Fruit fly (Drosophila melanogaster): ENCODE results near the gene bmm.

Gene bmm

DNA sequence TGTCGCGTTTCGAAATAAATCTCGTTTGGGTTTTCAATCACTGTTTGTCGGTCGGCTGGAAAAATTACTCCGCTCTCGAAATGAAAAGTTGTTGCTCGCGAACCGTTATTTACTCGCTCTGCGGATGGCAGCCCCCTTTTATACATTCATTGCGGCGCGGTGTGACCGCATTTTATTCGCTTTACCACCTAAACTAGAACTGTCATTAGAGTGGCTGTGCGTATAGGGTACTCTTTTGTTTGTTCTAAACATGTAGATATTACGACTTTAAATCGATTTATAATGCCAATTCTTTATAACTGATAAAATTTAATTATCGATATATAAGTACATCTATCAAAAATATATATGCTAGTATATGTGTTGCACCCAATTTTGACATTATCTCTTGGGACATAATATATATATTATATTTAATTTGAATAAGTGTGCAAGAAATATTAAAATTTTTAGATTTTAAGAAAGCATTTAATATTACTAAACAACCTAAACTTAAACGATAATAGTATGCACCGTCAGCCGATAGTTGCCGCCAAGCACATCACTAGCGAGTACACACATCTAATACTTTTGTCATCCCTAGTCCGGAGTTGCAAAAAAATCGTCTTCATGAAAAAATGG, at the start of gene bmm, which contains the start of gene Tdrd3:
Gene bmm (minus strand): TSS at position 183 of the 621 bp plus-strand sequence.
Gene Tdrd3 (plus strand): TSS at position 562 of the 621 bp plus-strand sequence.
- TF ChIP-seq Snoo (tag; optimal IDR thresholded peaks at IDR 0.05) = peak; percentile 66
- TF ChIP-seq fd96Ca (GFP tag; IDR thresholded peaks at IDR 0.05) = peak; percentile 67; the same call in 2 of the 3 replicates
- peak; percentile 66 for TF ChIP-seq CG34367 (tag; optimal IDR thresholded peaks at IDR 0.05)
- TF ChIP-seq CG8301 (tag; optimal IDR thresholded peaks at IDR 0.05) = peak; percentile 48
- TF ChIP-seq Ets98B (GFP tag; IDR thresholded peaks at IDR 0.05) = peak; percentile 62
- TF ChIP-seq CG9948 (tag; optimal IDR thresholded peaks at IDR 0.05) = peak; percentile 82
- TF ChIP-seq CG10348 (GFP tag; IDR thresholded peaks at IDR 0.05) = no peak
- peak; percentile 84 for TF ChIP-seq CG15710 (tag; optimal IDR thresholded peaks at IDR 0.05)
- TF ChIP-seq CG14655 (GFP tag; optimal IDR thresholded peaks at IDR 0.05) = peak; percentile 77
- peak; percentile 56 for TF ChIP-seq CG32121 (GFP tag; IDR thresholded peaks at IDR 0.05)
- no peak for TF ChIP-seq gl (tag; optimal IDR thresholded peaks at IDR 0.05)
- TF ChIP-seq CG17806 (tag; optimal IDR thresholded peaks at IDR 0.05) = peak; percentile 77
- TF ChIP-seq rn (GFP tag; IDR thresholded peaks at IDR 0.05) = peak; percentile 51; the same call in 1 of the 2 replicates
- TF ChIP-seq Pif1B (GFP tag; optimal IDR thresholded peaks at IDR 0.05) = peak; percentile 51
- TF ChIP-seq CG4496 (GFP tag; IDR thresholded peaks at IDR 0.05) = peak; percentile 65; the same call in 1 of the 3 replicates
- TF ChIP-seq CG8159 (tag; optimal IDR thresholded peaks at IDR 0.05) = peak; percentile 98
- TF ChIP-seq EcR (GFP tag; optimal IDR thresholded peaks at IDR 0.05) = no peak
- TF ChIP-seq CG12605 (GFP tag; IDR thresholded peaks at IDR 0.05) = peak; percentile 6; the same call in 1 of the 2 replicates
- TF ChIP-seq D1 (tag; optimal IDR thresholded peaks at IDR 0.05) = no peak
- TF ChIP-seq CG13204 (GFP tag; optimal IDR thresholded peaks at IDR 0.05) = no peak
- peak; percentile 69 for TF ChIP-seq Pif1A (GFP tag; optimal IDR thresholded peaks at IDR 0.05)

DNA sequence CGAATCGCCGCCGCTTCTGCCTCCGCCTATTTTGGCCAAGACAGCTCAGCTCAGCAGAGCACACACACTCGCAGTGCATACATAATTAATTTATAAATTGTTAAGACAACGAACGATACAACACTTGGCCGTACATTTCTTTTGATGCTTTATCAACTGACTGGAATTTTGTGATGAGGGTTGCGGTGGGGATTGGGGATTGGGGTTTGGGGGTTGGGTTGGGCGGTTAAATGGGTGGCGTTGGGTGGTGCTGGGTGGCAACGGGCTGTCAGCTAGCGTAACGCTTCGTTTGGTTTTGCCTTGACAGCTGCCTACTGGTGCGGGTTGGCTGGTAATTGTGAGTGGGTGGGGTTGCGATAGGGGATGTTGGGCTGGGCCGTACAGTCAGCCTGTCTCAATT, 36.2 kb upstream of the bmm start:
- TF ChIP-seq CG17806 (tag; optimal IDR thresholded peaks at IDR 0.05) (no peak), CG8159 (tag; optimal IDR thresholded peaks at IDR 0.05) (no peak), CG15710 (tag; optimal IDR thresholded peaks at IDR 0.05) (no peak), EcR (GFP tag; optimal IDR thresholded peaks at IDR 0.05) (no peak), Ets98B (GFP tag; IDR thresholded peaks at IDR 0.05) (no peak), CG34367 (tag; optimal IDR thresholded peaks at IDR 0.05) (no peak), CG14655 (GFP tag; optimal IDR thresholded peaks at IDR 0.05) (no peak), gl (tag; optimal IDR thresholded peaks at IDR 0.05) (no peak), rn (GFP tag; IDR thresholded peaks at IDR 0.05) (no peak), CG32121 (GFP tag; IDR thresholded peaks at IDR 0.05) (no peak), CG8301 (tag; optimal IDR thresholded peaks at IDR 0.05) (no peak), CG10348 (GFP tag; IDR thresholded peaks at IDR 0.05) (no peak), CG4496 (GFP tag; IDR thresholded peaks at IDR 0.05) (no peak), CG9948 (tag; optimal IDR thresholded peaks at IDR 0.05) (no peak), Pif1A (GFP tag; optimal IDR thresholded peaks at IDR 0.05) (no peak)

DNA sequence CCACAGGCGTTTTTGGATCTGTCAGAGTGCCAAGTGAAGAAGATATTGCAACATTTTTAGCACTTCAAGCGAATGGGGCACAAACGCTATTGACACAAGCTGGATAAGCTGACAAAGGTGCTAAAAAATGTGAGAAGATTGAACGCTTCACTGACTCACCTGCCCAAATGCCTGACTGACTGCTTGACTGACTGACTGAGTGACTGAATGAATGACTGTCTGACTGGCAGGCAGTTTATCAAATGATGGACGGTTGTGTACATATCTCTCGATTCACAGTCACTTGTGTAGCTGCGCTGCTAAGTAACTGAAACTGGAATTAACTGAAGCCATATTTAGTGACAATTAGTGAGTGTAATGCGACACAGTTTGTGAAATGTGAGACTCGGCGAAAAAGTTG, 34.9 kb upstream of the bmm start:
- TF ChIP-seq CG8301 (tag; optimal IDR thresholded peaks at IDR 0.05) (no peak), Pif1B (GFP tag; optimal IDR thresholded peaks at IDR 0.05) (no peak), CG12605 (GFP tag; IDR thresholded peaks at IDR 0.05) (no peak), CG13204 (GFP tag; optimal IDR thresholded peaks at IDR 0.05) (no peak), CG9948 (tag; optimal IDR thresholded peaks at IDR 0.05) (no peak), D1 (tag; optimal IDR thresholded peaks at IDR 0.05) (no peak), fd96Ca (GFP tag; IDR thresholded peaks at IDR 0.05) (no peak), gl (tag; optimal IDR thresholded peaks at IDR 0.05) (no peak), CG10348 (GFP tag; IDR thresholded peaks at IDR 0.05) (no peak), CG15710 (tag; optimal IDR thresholded peaks at IDR 0.05) (no peak), EcR (GFP tag; optimal IDR thresholded peaks at IDR 0.05) (no peak), CG8159 (tag; optimal IDR thresholded peaks at IDR 0.05) (no peak), CG4496 (GFP tag; IDR thresholded peaks at IDR 0.05) (no peak), rn (GFP tag; IDR thresholded peaks at IDR 0.05) (no peak), Pif1A (GFP tag; optimal IDR thresholded peaks at IDR 0.05) (no peak), Snoo (tag; optimal IDR thresholded peaks at IDR 0.05) (no peak), CG32121 (GFP tag; IDR thresholded peaks at IDR 0.05) (no peak), CG34367 (tag; optimal IDR thresholded peaks at IDR 0.05) (no peak), Ets98B (GFP tag; IDR thresholded peaks at IDR 0.05) (no peak), CG14655 (GFP tag; optimal IDR thresholded peaks at IDR 0.05) (no peak)

DNA sequence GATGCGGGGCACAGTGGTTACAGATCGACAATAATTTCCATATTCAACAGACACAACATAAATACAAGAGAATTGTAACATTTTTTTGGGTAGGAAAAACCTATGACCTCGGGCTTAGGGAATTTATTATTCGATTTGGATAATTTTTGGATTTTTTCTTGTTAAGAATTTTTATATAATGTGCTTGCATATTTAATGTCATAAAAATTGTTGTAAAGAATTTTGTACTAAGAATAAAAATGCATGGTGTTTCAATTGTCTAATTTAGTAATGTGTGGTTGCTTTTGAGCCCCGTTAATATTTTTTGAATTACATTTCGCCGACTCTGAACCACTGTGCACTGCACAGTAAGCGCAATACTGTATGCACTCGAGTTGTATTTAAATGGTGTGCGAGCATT, 30.5 kb upstream of the bmm start:
- peak; percentile 37 for TF ChIP-seq CG8301 (tag; optimal IDR thresholded peaks at IDR 0.05)
- no peak for TF ChIP-seq CG32121 (GFP tag; IDR thresholded peaks at IDR 0.05)
- TF ChIP-seq Ets98B (GFP tag; IDR thresholded peaks at IDR 0.05) = no peak
- TF ChIP-seq D1 (tag; optimal IDR thresholded peaks at IDR 0.05) = no peak
- no peak for TF ChIP-seq fd96Ca (GFP tag; IDR thresholded peaks at IDR 0.05)
- peak; percentile 38 for TF ChIP-seq CG8159 (tag; optimal IDR thresholded peaks at IDR 0.05)
- no peak for TF ChIP-seq Pif1B (GFP tag; optimal IDR thresholded peaks at IDR 0.05)
- peak; percentile 9 for TF ChIP-seq CG17806 (tag; optimal IDR thresholded peaks at IDR 0.05)
- no peak for TF ChIP-seq EcR (GFP tag; optimal IDR thresholded peaks at IDR 0.05)
- TF ChIP-seq gl (tag; optimal IDR thresholded peaks at IDR 0.05) = no peak
- no peak for TF ChIP-seq Snoo (tag; optimal IDR thresholded peaks at IDR 0.05)
- no peak for TF ChIP-seq CG34367 (tag; optimal IDR thresholded peaks at IDR 0.05)
- no peak for TF ChIP-seq CG13204 (GFP tag; optimal IDR thresholded peaks at IDR 0.05)
- no peak for TF ChIP-seq CG12605 (GFP tag; IDR thresholded peaks at IDR 0.05)
- TF ChIP-seq CG10348 (GFP tag; IDR thresholded peaks at IDR 0.05) = no peak
- peak; percentile 52 for TF ChIP-seq CG14655 (GFP tag; optimal IDR thresholded peaks at IDR 0.05)
- TF ChIP-seq CG4496 (GFP tag; IDR thresholded peaks at IDR 0.05) = no peak
- TF ChIP-seq rn (GFP tag; IDR thresholded peaks at IDR 0.05) = no peak
- TF ChIP-seq CG9948 (tag; optimal IDR thresholded peaks at IDR 0.05) = peak; percentile 43
- peak; percentile 15 for TF ChIP-seq CG15710 (tag; optimal IDR thresholded peaks at IDR 0.05)
- TF ChIP-seq Pif1A (GFP tag; optimal IDR thresholded peaks at IDR 0.05) = no peak

DNA sequence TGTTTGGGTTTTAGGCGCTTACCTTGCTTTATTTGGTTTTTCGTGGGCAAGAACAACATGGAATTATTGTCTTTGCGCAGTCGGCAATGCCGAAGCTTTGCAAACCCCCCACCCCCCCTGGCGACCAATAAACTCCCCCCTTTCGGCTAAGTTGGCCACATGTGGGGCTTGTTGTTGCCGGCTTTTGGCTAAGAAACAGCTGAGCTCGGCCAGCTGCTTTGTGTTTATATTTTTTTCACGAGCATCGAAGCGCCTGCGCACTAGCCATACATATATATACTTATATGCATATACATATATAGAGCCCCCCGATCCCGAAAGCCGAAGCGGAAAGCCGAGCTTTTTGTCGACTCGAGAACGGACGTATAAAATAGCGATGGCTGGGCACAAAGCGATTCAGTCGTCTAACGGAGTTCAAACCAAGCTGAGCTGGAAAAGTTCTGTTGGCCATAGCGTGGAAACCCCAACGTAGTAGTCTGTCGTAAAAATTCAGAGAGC, 18.6 kb upstream of the bmm start, which contains the start of gene CG17839:
Gene CG17839 (plus strand): TSS at position 413 of the 498 bp plus-strand sequence.
- TF ChIP-seq Ets98B (GFP tag; IDR thresholded peaks at IDR 0.05) = peak; percentile 26; the same call in 1 of the 2 replicates
- no peak for TF ChIP-seq CG13204 (GFP tag; optimal IDR thresholded peaks at IDR 0.05)
- TF ChIP-seq Pif1A (GFP tag; optimal IDR thresholded peaks at IDR 0.05) = no peak
- peak; percentile 51; the same call in 1 of the 2 replicates for TF ChIP-seq CG12605 (GFP tag; IDR thresholded peaks at IDR 0.05)
- TF ChIP-seq CG8301 (tag; optimal IDR thresholded peaks at IDR 0.05) = no peak
- no peak for TF ChIP-seq CG8159 (tag; optimal IDR thresholded peaks at IDR 0.05)
- TF ChIP-seq D1 (tag; optimal IDR thresholded peaks at IDR 0.05) = no peak
- TF ChIP-seq CG10348 (GFP tag; IDR thresholded peaks at IDR 0.05) = no peak
- no peak for TF ChIP-seq EcR (GFP tag; optimal IDR thresholded peaks at IDR 0.05)
- no peak for TF ChIP-seq Snoo (tag; optimal IDR thresholded peaks at IDR 0.05)
- 0 out of 2 replicates have a peak, but pooled peaks have one; percentile 8 for TF ChIP-seq CG32121 (GFP tag; IDR thresholded peaks at IDR 0.05)
- no peak for TF ChIP-seq CG17806 (tag; optimal IDR thresholded peaks at IDR 0.05)
- TF ChIP-seq fd96Ca (GFP tag; IDR thresholded peaks at IDR 0.05) = no peak
- no peak for TF ChIP-seq CG15710 (tag; optimal IDR thresholded peaks at IDR 0.05)

Data from whole organism, pupa.